Fruit fly (Drosophila melanogaster) whole organism: ENCODE results near the gene CG14717.

Source experiments
- CG8478 ChIP-seq: fragments of >200 bp; optimal IDR thresholded peaks from 2 replicates; lab custom pipeline; 2018; ENCODE audit warnings: inconsistent platforms
- Dll ChIP-seq: fragments of >200 bp; optimal IDR thresholded peaks from 2 replicates; lab custom pipeline; 2017
- EcR ChIP-seq, 2 experiments: fragments of >200 bp; optimal IDR thresholded peaks; 2 replicates each; lab custom pipeline; 2017; ENCODE audit warnings: missing biosample characterization in 2 of 2, missing genetic modification characterization in 2 of 2, missing genetic modification reagents in 2 of 2
- pan ChIP-seq: fragments of >200 bp; optimal IDR thresholded peaks from 2 replicates; lab custom pipeline; 2017
- psq ChIP-seq: fragments of >200 bp; optimal IDR thresholded peaks from 2 replicates; lab custom pipeline; 2017
- usp ChIP-seq: fragments of >200 bp; optimal IDR thresholded peaks from 2 replicates; lab custom pipeline; 2017; ENCODE audit warnings: missing biosample characterization, missing genetic modification characterization, mixed read lengths

CG14717 gene

dm6 chr3R:11696209-11696608, at the start of gene CG14717:
Gene CG14717 (plus strand): TSS chr3R:11696509.
- no peak for TF ChIP-seq usp (GFP tag; lab: Kevin White, UChicago)
- no peak for TF ChIP-seq Dll (lab: Kevin White, UChicago)
- TF ChIP-seq CG8478 (lab: Kevin White, UChicago): no peak

- TF ChIP-seq pan (lab: Kevin White, UChicago) (no peak), psq (lab: Kevin White, UChicago) (no peak), EcR (GFP tag; optimal IDR thresholded peaks at IDR 0.05; lab: Kevin White, UChicago) (no peak), usp (GFP tag; lab: Kevin White, UChicago) (no peak), CG8478 (lab: Kevin White, UChicago) (no peak), Dll (lab: Kevin White, UChicago) (no peak)
Measured at dm6 chr3R:11646826-11647225, 49.5 kb upstream of the CG14717 start.

dm6 chr3R:11648356-11649355, 47.7 kb upstream of the CG14717 start:
- TF ChIP-seq CG8478 (lab: Kevin White, UChicago) (no peak), EcR (GFP tag; optimal IDR thresholded peaks at IDR 0.05; lab: Kevin White, UChicago) (peak in 1 of 2 experiments; percentile 12), usp (GFP tag; lab: Kevin White, UChicago) (no peak), psq (lab: Kevin White, UChicago) (no peak)

- TF ChIP-seq usp (GFP tag; lab: Kevin White, UChicago) (no peak), EcR (GFP tag; optimal IDR thresholded peaks at IDR 0.05; lab: Kevin White, UChicago) (no peak), psq (lab: Kevin White, UChicago) (no peak), CG8478 (lab: Kevin White, UChicago) (no peak), Dll (lab: Kevin White, UChicago) (no peak), pan (lab: Kevin White, UChicago) (no peak)
Measured at dm6 chr3R:11649449-11649848, 46.9 kb upstream of the CG14717 start.

DNA sequence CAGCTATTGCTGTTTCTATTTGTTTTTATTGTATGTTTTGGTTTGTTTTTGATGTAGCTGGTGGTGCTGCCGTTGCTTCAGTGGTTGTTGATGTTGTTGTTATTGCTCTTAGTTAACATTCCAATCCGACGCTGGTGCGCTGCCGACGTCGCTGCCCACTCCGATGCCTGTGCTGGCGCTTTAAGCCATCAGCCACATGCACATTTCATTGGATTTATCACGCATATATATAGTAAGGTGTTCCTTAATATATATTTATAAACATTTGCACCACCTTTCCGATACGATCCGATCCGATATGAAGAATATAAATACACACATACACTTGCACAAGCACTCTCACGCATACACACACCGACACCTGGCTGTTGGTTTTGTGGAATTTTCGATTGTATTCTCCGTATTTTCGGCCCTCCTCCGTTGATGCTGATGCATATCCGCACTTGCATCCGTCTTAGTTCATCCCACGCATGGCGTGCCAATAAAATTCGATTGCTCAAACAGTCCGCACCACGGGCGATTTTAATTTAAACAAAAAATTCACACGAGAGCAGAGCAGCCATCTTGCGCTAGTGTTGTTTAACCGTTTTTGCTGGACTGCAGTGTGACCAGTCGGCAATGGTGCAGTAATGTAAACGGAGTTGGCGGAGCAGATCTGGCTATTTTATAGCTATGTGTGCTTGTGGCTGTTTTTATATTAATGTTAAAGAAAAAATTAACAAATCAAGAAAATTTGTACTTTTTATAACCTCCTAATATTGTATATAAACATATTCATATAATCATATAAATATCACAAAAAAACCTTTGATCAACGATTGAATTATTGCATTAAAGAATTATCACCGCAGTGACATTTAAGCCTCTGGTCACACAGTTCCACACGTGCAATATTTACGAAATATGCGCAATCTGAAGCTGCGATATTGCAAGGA, 45.9 kb upstream of the CG14717 start, which contains the start of the genes Csk and Elp1:
Csk (minus strand) TSS at position 602 of the 935 bp plus-strand sequence.
Elp1 (plus strand) TSS at position 867 of the 935 bp plus-strand sequence.
- TF ChIP-seq Dll (lab: Kevin White, UChicago) (no peak), CG8478 (lab: Kevin White, UChicago) (no peak), usp (GFP tag; lab: Kevin White, UChicago) (no peak), psq (lab: Kevin White, UChicago) (no peak)

DNA sequence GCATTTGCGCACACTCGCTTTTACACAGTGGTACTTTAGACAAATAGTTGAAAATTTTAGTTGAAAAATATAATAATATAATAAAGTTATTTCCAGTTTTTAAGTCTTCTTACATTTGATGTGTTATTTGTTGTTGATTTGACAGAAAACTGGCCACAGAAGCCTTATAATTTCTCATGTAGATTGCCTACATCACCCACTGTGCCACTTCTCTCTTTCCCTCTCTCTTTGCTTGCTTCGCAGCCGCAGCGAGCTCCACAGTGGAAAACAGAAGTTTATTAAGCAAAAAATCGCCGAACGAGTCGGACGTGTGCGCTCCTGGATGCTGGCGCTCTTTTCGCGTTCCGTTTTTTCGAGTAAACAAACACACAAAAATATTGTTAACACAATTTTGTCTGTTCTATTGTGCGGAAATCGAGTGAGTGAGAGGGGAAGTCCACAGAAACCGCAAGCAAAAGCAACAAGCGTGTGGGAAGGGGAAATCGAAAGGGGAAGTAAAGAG, 40.4 kb upstream of the CG14717 start, which contains the start of gene CG42327:
CG42327 (plus strand) TSS at position 277 of the 502 bp plus-strand sequence.
- TF ChIP-seq usp (GFP tag; lab: Kevin White, UChicago) (no peak), psq (lab: Kevin White, UChicago) (no peak), CG8478 (lab: Kevin White, UChicago) (no peak), EcR (GFP tag; optimal IDR thresholded peaks at IDR 0.05; lab: Kevin White, UChicago) (no peak), pan (lab: Kevin White, UChicago) (no peak), Dll (lab: Kevin White, UChicago) (no peak)

- no peak for TF ChIP-seq pan (lab: Kevin White, UChicago)
- no peak for TF ChIP-seq psq (lab: Kevin White, UChicago)
- no peak for TF ChIP-seq CG8478 (lab: Kevin White, UChicago)
- no peak for TF ChIP-seq EcR (GFP tag; optimal IDR thresholded peaks at IDR 0.05; lab: Kevin White, UChicago)
- TF ChIP-seq usp (GFP tag; lab: Kevin White, UChicago): no peak
- no peak for TF ChIP-seq Dll (lab: Kevin White, UChicago)
Measured at dm6 chr3R:11656614-11657216, 39.6 kb upstream of the CG14717 start.

dm6 chr3R:11657786-11658193, 38.5 kb upstream of the CG14717 start:
- TF ChIP-seq psq (lab: Kevin White, UChicago) (no peak), usp (GFP tag; lab: Kevin White, UChicago) (no peak), CG8478 (lab: Kevin White, UChicago) (no peak), EcR (GFP tag; optimal IDR thresholded peaks at IDR 0.05; lab: Kevin White, UChicago) (no peak), pan (lab: Kevin White, UChicago) (no peak), Dll (lab: Kevin White, UChicago) (no peak)

DNA sequence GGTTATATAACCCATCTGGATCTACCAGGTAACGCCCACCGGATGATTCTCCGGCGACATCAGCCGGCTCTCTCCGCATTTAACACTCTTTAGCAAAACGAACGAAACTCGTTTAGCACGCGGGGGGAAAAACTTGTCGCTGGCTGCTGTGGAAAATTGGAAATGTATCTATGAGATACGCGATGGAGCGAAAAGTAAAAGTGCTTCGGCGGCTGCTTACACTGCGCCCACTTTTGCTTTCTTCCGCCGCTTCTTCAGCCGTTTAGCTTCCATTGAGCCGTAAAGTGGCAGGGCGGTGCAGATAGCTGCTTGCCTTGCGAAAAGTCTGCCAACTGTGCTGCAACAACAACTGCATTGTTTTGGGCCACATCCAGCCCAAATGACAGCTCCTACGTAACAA, 35.1 kb upstream of the CG14717 start:
- TF ChIP-seq Dll (lab: Kevin White, UChicago): no peak
- TF ChIP-seq usp (GFP tag; lab: Kevin White, UChicago): no peak
- no peak for TF ChIP-seq CG8478 (lab: Kevin White, UChicago)
- no peak for TF ChIP-seq psq (lab: Kevin White, UChicago)
- TF ChIP-seq pan (lab: Kevin White, UChicago): no peak
- TF ChIP-seq EcR (GFP tag; optimal IDR thresholded peaks at IDR 0.05; lab: Kevin White, UChicago): no peak

- TF ChIP-seq EcR (GFP tag; optimal IDR thresholded peaks at IDR 0.05; lab: Kevin White, UChicago) (no peak), pan (lab: Kevin White, UChicago) (no peak), CG8478 (lab: Kevin White, UChicago) (no peak), psq (lab: Kevin White, UChicago) (no peak), usp (GFP tag; lab: Kevin White, UChicago) (no peak), Dll (lab: Kevin White, UChicago) (no peak)
Measured at dm6 chr3R:11661712-11662111, 34.6 kb upstream of the CG14717 start.
